Worm (Caenorhabditis elegans) whole organism, L3 larva: Measurements from ENCODE around the gene glb-33.

Experiments used
- ceh-16 ChIP-seq: sonication (generic microtip); optimal IDR thresholded peaks from 2 replicates; lab custom pipeline; 2017; ENCODE audit warnings: missing biosample characterization, missing genetic modification characterization
- elt-1 ChIP-seq: fragments of 150-350 bp; optimal IDR thresholded peaks from 2 replicates; lab custom pipeline; 2014; ENCODE audit warnings: missing biosample characterization, missing genetic modification characterization
- fos-1 ChIP-seq: fragments of 150-350 bp; optimal IDR thresholded peaks from 2 replicates; lab custom pipeline; 2014; ENCODE audit warnings: missing biosample characterization, missing genetic modification characterization
- nhr-11 ChIP-seq: fragments of 150-350 bp; optimal IDR thresholded peaks from 2 replicates; lab custom pipeline; 2014; ENCODE audit warnings: missing biosample characterization, missing genetic modification characterization
- nhr-25 ChIP-seq: sonication (generic microtip); optimal IDR thresholded peaks from 2 replicates; lab custom pipeline; 2017; ENCODE audit warnings: missing biosample characterization, missing genetic modification characterization
- nhr-43 ChIP-seq: sonication (generic microtip); optimal IDR thresholded peaks from 2 replicates; lab custom pipeline; 2016; ENCODE audit warnings: mild to moderate bottlenecking, missing genetic modification characterization, missing compliant biosample characterization; ENCODE audit not compliant: poor library complexity, severe bottlenecking
- nhr-76 ChIP-seq: fragments of 150-350 bp; sonication (generic microtip); optimal IDR thresholded peaks from 5 replicates; lab custom pipeline; 2014; ENCODE audit warnings: missing biosample characterization, missing genetic modification characterization
- unc-62 ChIP-seq: fragments of 150-350 bp; sonication (generic microtip); optimal IDR thresholded peaks from 4 replicates; lab custom pipeline; 2014; ENCODE audit warnings: missing biosample characterization, missing genetic modification reagents, missing genetic modification characterization

DNA sequence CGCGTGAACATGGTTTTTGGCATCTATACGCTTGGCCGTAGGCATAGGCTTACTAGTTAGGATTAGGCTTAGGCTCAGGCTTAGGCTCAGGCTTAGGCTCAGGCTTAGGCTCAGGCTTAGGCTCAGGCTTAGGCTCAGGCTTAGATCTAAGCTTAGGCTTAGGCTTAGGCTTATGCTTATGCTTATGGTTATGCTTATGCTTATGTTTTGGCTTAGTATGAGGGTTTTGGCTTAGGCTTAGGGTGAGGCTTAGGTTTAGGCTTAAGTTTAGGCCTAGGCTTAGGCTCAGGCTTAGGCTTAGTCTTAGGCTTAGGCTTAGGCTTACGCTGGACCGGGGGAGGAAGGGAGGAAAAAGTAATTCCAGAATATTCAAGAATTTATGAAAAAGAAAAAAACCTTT is 46.1 kb upstream of the glb-33 start:
- TF ChIP-seq ceh-16 (tag; lab: Kevin White, UChicago): no peak
- no peak for TF ChIP-seq unc-62 (GFP tag; lab: Kevin White, UChicago)
- TF ChIP-seq nhr-25 (tag; lab: Kevin White, UChicago): no peak
- TF ChIP-seq nhr-43: no peak
- TF ChIP-seq elt-1 (tag; lab: Kevin White, UChicago): no peak
- no peak for TF ChIP-seq nhr-76
- no peak for TF ChIP-seq fos-1 (tag; lab: Kevin White, UChicago)
- no peak for TF ChIP-seq nhr-11
